Worm (Caenorhabditis elegans): ENCODE data around the gene clec-130.
A peak's percentile ranks its signal among the peaks of the same experiment; 100 is the strongest.

Gene clec-130

DNA sequence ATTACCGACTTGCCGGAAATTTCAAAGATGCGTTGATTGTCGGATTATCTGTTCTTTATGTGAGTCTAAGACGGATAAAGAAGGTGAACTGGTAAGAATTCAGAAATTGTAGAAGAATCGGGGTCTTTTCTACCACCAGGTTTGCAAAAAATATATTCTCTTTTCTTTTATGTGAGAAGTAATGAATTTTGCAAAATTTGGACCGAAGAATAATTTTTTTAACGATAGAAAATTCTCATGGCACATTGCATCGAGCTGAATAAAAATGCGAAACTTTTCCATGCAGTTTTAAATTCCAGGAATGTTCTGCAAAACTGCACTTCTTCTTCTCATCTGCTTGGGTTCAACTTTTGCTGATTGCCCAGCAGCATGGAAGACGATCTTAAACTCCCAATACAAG, at the start of gene clec-130:
TSS of gene clec-130 (plus strand) at position 301 of the 400 bp plus-strand sequence.
- TF ChIP-seq F13H6.1 (tag; optimal IDR thresholded peaks at IDR 0.05) (no peak), unc-39 (tag; optimal IDR thresholded peaks at IDR 0.05) (no peak), mdl-1 (tag; optimal IDR thresholded peaks at IDR 0.05) (no peak), nhr-21 (tag; optimal IDR thresholded peaks at IDR 0.05) (no peak), elt-3 (tag; optimal IDR thresholded peaks at IDR 0.05) (no peak), mab-5 (tag; optimal IDR thresholded peaks at IDR 0.05) (no peak), nhr-6 (tag; optimal IDR thresholded peaks at IDR 0.05) (no peak), nhr-129 (tag; optimal IDR thresholded peaks at IDR 0.05) (no peak), sem-4 (tag; optimal IDR thresholded peaks at IDR 0.05) (no peak), ama-1 (optimal IDR thresholded peaks at IDR 0.05) (no peak), ztf-11 (tag; optimal IDR thresholded peaks at IDR 0.05) (no peak), skn-1 (tag; optimal IDR thresholded peaks at IDR 0.05) (no peak), nhr-12 (tag; optimal IDR thresholded peaks at IDR 0.05) (no peak), ztf-4 (tag; optimal IDR thresholded peaks at IDR 0.05) (no peak), peb-1 (tag; optimal IDR thresholded peaks at IDR 0.05) (no peak), zag-1 (tag; optimal IDR thresholded peaks at IDR 0.05) (no peak)

DNA sequence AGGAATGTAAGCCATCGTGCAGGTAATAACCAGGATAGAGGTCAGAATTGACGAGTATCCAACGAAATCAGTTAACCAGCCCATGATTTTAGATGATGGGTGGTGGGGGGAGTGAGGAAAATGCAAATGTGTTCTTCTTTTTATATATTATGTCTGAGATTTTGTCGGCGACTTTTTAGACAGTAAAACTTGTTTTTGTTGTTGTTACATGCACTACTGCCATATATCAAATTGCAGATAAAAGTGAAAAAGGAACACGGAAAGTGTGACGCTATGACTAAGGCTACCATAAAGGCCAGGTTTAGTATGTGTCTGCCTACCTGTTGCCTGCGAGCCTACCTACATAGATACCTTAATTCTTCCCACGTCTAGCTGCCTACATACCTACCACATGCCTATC, 49.3 kb upstream of the clec-130 start, which contains the start of gene col-72:
TSS of gene col-72 (minus strand) at position 101 of the 400 bp plus-strand sequence.
- no peak for TF ChIP-seq ztf-4 (tag; optimal IDR thresholded peaks at IDR 0.05)
- no peak for TF ChIP-seq nhr-23 (tag; optimal IDR thresholded peaks at IDR 0.05)
- no peak for TF ChIP-seq Y55F3AM.14 (GFP tag; optimal IDR thresholded peaks at IDR 0.05)
- TF ChIP-seq mab-5 (tag; optimal IDR thresholded peaks at IDR 0.05): no peak
- no peak for TF ChIP-seq blmp-1 (tag; optimal IDR thresholded peaks at IDR 0.05; ENCODE audit: insufficient read depth)

DNA sequence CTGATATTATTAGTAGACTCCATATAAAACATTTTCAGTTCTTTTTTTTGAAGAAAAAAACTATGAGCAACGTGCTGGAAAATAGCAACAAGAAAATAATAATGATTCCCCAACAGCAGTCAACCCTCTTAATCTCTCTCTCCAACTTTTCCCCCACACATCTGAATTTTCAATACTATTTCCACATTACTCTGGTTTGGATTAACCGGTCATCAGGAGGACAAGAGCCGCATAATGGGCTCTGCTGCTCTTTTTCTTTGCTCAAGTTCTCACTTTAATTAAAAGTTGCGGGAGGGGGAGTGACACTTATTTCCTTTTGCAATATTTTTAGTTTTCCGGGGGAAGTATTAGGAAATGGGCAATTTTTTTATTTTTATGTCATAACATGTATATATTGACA, 45.9 kb upstream of the clec-130 start:
- TF ChIP-seq unc-55 (GFP tag; optimal IDR thresholded peaks at IDR 0.05) (no peak), crh-2 (tag; optimal IDR thresholded peaks at IDR 0.05) (no peak), skn-1 (tag; optimal IDR thresholded peaks at IDR 0.05) (no peak), ztf-4 (tag; optimal IDR thresholded peaks at IDR 0.05) (no peak), ama-1 (optimal IDR thresholded peaks at IDR 0.05) (no peak), nhr-21 (tag; optimal IDR thresholded peaks at IDR 0.05) (no peak), F13H6.1 (tag; optimal IDR thresholded peaks at IDR 0.05) (no peak), Y55F3AM.14 (GFP tag; optimal IDR thresholded peaks at IDR 0.05) (no peak), nhr-10 (tag; optimal IDR thresholded peaks at IDR 0.05) (no peak), unc-62 (GFP tag; optimal IDR thresholded peaks at IDR 0.05) (no peak)

DNA sequence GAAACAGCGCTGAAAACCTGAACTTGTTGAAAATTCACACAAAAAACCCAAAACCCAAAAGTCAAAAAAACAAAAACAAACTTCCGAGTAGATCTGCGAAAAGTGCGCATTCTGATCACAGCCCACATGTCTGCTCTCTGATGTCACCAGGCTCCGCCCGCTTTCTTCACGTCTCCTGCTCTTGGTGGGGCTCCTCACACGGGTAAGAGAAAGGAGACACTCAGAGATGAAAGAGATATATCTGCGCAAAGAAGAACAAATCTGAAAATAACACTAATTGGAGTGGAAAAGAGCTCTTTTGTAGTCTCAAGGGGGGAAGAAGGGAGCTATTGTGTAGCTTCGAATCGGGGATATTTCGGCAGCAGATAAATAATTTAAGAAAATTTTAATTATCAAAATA, 45.1 kb upstream of the clec-130 start, which contains the start of gene ncs-6:
TSS of gene ncs-6 (minus strand) at position 261 of the 400 bp plus-strand sequence.
- TF ChIP-seq elt-3 (tag; optimal IDR thresholded peaks at IDR 0.05): no peak
- TF ChIP-seq C34F6.9 (tag; optimal IDR thresholded peaks at IDR 0.05): peak; percentile 7

DNA sequence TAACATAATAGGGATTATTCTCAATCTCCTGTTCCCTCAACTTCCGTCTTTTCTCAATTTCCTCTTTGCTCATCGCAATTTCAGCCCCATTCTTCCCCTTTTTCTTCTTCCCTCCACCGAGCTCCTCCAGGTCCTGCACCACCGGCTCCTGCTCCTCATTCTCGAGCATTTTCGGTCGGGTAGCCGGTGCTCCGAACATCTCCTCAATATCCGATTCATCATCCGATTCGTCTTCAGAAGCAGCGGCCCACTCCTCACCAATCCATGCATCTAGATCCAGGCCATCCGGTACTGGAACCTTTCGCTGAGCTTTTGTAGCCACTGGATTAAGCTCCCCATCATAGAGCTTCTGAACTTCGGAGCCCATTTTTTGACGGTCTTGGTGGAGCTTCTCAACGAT, 33.2 kb upstream of the clec-130 start:
- no peak for TF ChIP-seq nhr-237 (tag; optimal IDR thresholded peaks at IDR 0.05)
- no peak for TF ChIP-seq Y55F3AM.14 (GFP tag; optimal IDR thresholded peaks at IDR 0.05)
- no peak for TF ChIP-seq nhr-23 (tag; optimal IDR thresholded peaks at IDR 0.05)
- TF ChIP-seq nhr-77 (tag; optimal IDR thresholded peaks at IDR 0.05): no peak
- no peak for TF ChIP-seq alr-1 (tag; optimal IDR thresholded peaks at IDR 0.05)
- TF ChIP-seq nhr-6 (tag; optimal IDR thresholded peaks at IDR 0.05): no peak
- TF ChIP-seq ztf-4 (tag; optimal IDR thresholded peaks at IDR 0.05): no peak
- no peak for TF ChIP-seq unc-62 (GFP tag; optimal IDR thresholded peaks at IDR 0.05)
- no peak for TF ChIP-seq egl-27 (tag; optimal IDR thresholded peaks at IDR 0.05)
- no peak for TF ChIP-seq fos-1 (tag; optimal IDR thresholded peaks at IDR 0.05)
- no peak for TF ChIP-seq elt-3 (tag; optimal IDR thresholded peaks at IDR 0.05)
- TF ChIP-seq ztf-1 (GFP tag; conservative IDR thresholded peaks at IDR 0.05): no peak
- no peak for TF ChIP-seq lin-13 (GFP tag; optimal IDR thresholded peaks at IDR 0.05)
- no peak for TF ChIP-seq snpc-4 (tag; optimal IDR thresholded peaks at IDR 0.05)
- TF ChIP-seq ceh-16 (tag; optimal IDR thresholded peaks at IDR 0.05): no peak

DNA sequence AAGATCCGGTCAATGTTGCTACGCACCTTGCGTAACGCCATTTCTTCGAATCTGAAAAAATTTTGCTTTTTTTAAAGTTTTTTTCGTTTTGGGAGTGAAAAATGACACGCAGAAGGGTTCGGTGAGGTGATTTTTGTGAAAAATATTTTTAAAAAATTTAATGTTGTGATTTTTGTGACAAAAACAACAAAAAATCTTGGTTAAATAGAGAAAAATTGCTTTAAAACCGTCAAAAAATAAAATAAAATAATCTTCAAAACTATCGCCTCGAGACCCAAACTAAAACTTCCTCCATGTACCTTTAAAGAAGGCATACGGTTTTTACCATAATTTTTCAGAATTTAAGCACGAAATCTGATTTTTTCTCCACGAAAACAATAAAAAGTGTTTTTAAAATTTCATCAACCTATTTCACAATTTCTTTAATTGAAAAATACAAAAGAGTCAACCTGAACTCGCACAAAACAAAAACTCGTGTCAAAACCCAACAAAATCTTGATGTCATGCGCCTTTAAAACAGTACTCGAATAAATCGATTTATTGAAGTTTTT, 26.9 kb upstream of the clec-130 start, which contains the start of gene apd-3:
TSS of gene apd-3 (minus strand) at position 51 of the 551 bp plus-strand sequence.
- no peak for TF ChIP-seq R02D3.7 (tag; optimal IDR thresholded peaks at IDR 0.05)
- no peak for TF ChIP-seq unc-39 (tag; optimal IDR thresholded peaks at IDR 0.05)
- TF ChIP-seq nhr-21 (tag; optimal IDR thresholded peaks at IDR 0.05): no peak
- TF ChIP-seq lin-11 (tag; optimal IDR thresholded peaks at IDR 0.05): no peak
- TF ChIP-seq nhr-11 (tag; optimal IDR thresholded peaks at IDR 0.05): no peak
- no peak for TF ChIP-seq nhr-12 (tag; optimal IDR thresholded peaks at IDR 0.05)
- TF ChIP-seq ama-1 (optimal IDR thresholded peaks at IDR 0.05): no peak
